Fruit fly (Drosophila melanogaster): ENCODE data around the gene CG7551.

- peak; percentile 30 for TF ChIP-seq h (GFP tag; optimal IDR thresholded peaks at IDR 0.05)
- TF ChIP-seq Rel (GFP tag; optimal IDR thresholded peaks at IDR 0.05), result no peak
- no peak for TF ChIP-seq Rel (tag; optimal IDR thresholded peaks at IDR 0.05)
- TF ChIP-seq sv (GFP tag; optimal IDR thresholded peaks at IDR 0.05), result no peak
- TF ChIP-seq Dfd (GFP tag; optimal IDR thresholded peaks at IDR 0.05), result no peak
- TF ChIP-seq dmrt93B (GFP tag; optimal IDR thresholded peaks at IDR 0.05), result no peak
- no peak for TF ChIP-seq dl (GFP tag; optimal IDR thresholded peaks at IDR 0.05; ENCODE audit: insufficient read depth in 1 of 2, partially characterized antibody in 2 of 2)
- no peak for TF ChIP-seq CG32264 (GFP tag; optimal IDR thresholded peaks at IDR 0.05)
- no peak for TF ChIP-seq Hnf4 (GFP tag; optimal IDR thresholded peaks at IDR 0.05)
- no peak for TF ChIP-seq pan (optimal IDR thresholded peaks at IDR 0.05)
- TF ChIP-seq psq (GFP tag; optimal IDR thresholded peaks at IDR 0.05), result no peak
- TF ChIP-seq OdsH (GFP tag; optimal IDR thresholded peaks at IDR 0.05), result peak; percentile 17
- no peak for TF ChIP-seq Myc (optimal IDR thresholded peaks at IDR 0.05)
- no peak for TF ChIP-seq Hr78 (GFP tag; optimal IDR thresholded peaks at IDR 0.05)
- TF ChIP-seq tai (GFP tag; optimal IDR thresholded peaks at IDR 0.05), result no peak
Measured at dm6 chr3L:11485956-11486609, 27.8 kb downstream of the CG7551 start.

Measured in whole organism, wandering third instar larva.